Fruit fly (Drosophila melanogaster): ENCODE data around the gene CG10979.
A peak's percentile ranks its signal among the peaks of the same experiment; 100 is the strongest.

Gene CG10979

DNA sequence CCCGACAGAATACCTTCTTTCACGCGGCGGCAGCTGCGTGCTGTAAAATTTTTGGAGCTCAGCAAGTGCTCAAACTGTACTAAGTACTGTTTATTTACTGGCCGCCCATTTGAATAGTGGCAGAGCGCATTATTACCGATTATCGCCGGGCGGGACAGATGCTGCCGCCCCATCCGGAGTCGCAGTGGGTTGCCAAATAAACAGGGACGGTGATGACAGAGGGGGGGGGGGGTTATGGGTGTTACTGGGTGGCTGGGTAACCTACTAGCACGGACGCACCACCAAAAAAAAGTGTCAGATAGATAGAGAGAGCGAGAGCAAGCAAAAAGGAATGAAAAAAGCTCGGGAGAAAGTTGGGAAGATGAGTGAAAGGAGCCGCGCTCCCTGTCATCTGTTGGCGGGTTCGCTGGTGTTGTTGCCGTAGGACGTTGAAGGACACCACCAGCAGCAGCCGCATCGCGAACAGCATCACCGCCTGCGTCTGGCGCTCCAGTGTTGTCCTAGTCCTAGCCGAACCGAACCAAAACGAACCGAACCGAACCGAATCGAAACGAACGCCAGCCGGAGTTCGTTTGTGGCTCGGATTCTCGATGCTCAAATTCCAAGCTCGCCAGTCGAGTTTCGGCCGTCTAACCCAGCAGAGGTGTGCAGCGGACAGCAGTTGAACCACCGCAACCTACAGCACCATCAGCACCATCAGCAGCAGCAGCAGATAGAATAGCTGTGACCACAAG lies 7.4 kb downstream of the CG10979 start, which contains the start of gene CG11000:
Gene CG11000 (plus strand): TSS at position 626 of the 734 bp plus-strand sequence.
- TF ChIP-seq Antp (GFP tag; optimal IDR thresholded peaks at IDR 0.05) (no peak), CG18619 (GFP tag; optimal IDR thresholded peaks at IDR 0.05) (no peak), Deaf1 (tag; optimal IDR thresholded peaks at IDR 0.05) (peak; percentile 98), Pdp1 (GFP tag; optimal IDR thresholded peaks at IDR 0.05) (no peak), Hsf (GFP tag; optimal IDR thresholded peaks at IDR 0.05) (no peak), cad (GFP tag; optimal IDR thresholded peaks at IDR 0.05) (no peak), CG14667 (GFP tag; IDR thresholded peaks at IDR 0.05) (no peak), da (GFP tag; optimal IDR thresholded peaks at IDR 0.05) (no peak), Trl (optimal IDR thresholded peaks at IDR 0.05) (peak in 1 of 2 experiments; percentile 27), Trl (GFP tag; optimal IDR thresholded peaks at IDR 0.05) (no peak), CG14860 (GFP tag; IDR thresholded peaks at IDR 0.05; ENCODE audit: partially characterized antibody) (no peak), Med (GFP tag) (peak; percentile 58), mirr (GFP tag; optimal IDR thresholded peaks at IDR 0.05) (no peak), sc (optimal IDR thresholded peaks at IDR 0.05) (no peak), sc (GFP tag; optimal IDR thresholded peaks at IDR 0.05) (no peak), kah (GFP tag; optimal IDR thresholded peaks at IDR 0.05) (no peak), CG7786 (GFP tag; optimal IDR thresholded peaks at IDR 0.05) (no peak), GATAe (GFP tag; conservative IDR thresholded peaks at IDR 0.05) (no peak), abd-A (tag; optimal IDR thresholded peaks at IDR 0.05) (peak; percentile 89), Dbx (GFP tag; IDR thresholded peaks at IDR 0.05) (0 out of 3 replicates have a peak, but pooled peaks have one; percentile 8), crol (GFP tag; IDR thresholded peaks at IDR 0.05) (peak; percentile 49; the same call in 1 of the 2 replicates), grau (tag; optimal IDR thresholded peaks at IDR 0.05) (no peak), CG17359 (tag; optimal IDR thresholded peaks at IDR 0.05) (no peak), D (optimal IDR thresholded peaks at IDR 0.05) (no peak), D (GFP tag; optimal IDR thresholded peaks at IDR 0.05) (no peak), gem (tag; optimal IDR thresholded peaks at IDR 0.05) (no peak), HLH4C (GFP tag; IDR thresholded peaks at IDR 0.05; ENCODE audit: partially characterized antibody) (no peak), CG31224 (GFP tag; IDR thresholded peaks at IDR 0.05) (peak; percentile 63; the same call in 1 of the 2 replicates), pan (optimal IDR thresholded peaks at IDR 0.05) (no peak), pan (GFP tag; optimal IDR thresholded peaks at IDR 0.05 in 1 of 2, IDR thresholded peaks at IDR 0.05 in 1 of 2) (no peak), al (GFP tag; IDR thresholded peaks at IDR 0.05) (no peak), chinmo (GFP tag; IDR thresholded peaks at IDR 0.05; ENCODE audit: partially characterized antibody) (0 out of 4 replicates have a peak, but pooled peaks have one; percentile 21)

DNA sequence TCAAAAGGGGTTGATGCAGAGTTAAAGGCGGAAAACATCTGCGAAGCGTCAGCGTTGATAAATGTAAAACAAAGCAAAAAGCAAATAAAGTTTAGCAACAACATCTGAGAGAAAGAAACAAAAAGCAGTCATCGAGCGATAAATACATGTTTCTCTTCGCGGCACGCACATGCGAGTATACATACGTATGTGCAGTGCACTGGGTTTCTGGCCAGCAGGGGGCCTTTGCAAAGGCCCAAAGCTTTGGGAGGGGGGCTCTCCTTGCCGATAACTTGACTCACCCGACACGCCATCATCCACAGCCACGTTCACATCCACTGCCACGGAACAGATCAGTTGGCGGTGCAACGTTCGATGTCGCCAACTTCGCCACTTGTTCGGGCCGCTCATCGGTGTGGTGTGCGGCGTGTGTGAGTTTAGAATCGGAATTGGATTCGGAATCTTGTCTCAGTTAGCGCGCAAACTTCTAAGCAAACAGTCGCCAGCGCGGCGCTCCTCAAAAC lies 18.7 kb downstream of the CG10979 start, which contains the start of gene CG42675:
Gene CG42675 (plus strand): TSS at position 453 of the 503 bp plus-strand sequence.
- TF ChIP-seq CTCF (GFP tag; optimal IDR thresholded peaks at IDR 0.05) (no peak), CG32532 (GFP tag; IDR thresholded peaks at IDR 0.05) (0 out of 2 replicates have a peak, but pooled peaks have one; percentile 16), CG7745 (tag; optimal IDR thresholded peaks at IDR 0.05) (no peak), D (optimal IDR thresholded peaks at IDR 0.05) (no peak), D (GFP tag; optimal IDR thresholded peaks at IDR 0.05) (no peak), Drgx (GFP tag; IDR thresholded peaks at IDR 0.05) (peak; percentile 27; the same call in 1 of the 2 replicates), Deaf1 (tag; optimal IDR thresholded peaks at IDR 0.05) (peak; percentile 25), chinmo (GFP tag; IDR thresholded peaks at IDR 0.05; ENCODE audit: partially characterized antibody) (0 out of 4 replicates have a peak, but pooled peaks have one; percentile 74)

DNA sequence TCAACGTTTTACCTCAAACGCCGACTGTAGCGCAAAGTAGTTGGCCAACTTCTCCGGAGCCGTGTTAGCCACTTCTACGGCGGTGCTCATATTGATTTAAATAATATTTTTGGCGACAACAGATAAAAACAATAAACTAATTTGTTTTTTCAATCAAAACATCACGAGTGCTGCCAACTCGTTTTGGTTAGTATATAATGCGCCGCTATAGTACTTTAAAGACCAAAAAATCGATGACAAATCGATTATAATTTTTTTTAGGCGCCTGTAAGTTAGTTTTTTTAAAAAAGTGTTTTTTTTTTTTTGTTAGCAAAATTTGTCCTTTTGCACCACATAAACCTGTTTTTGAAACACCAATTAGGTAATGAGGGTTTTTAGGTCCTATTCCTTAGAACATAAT lies 26.7 kb downstream of the CG10979 start, which contains the start of gene Hpr1:
Gene Hpr1 (minus strand): TSS at position 198 of the 400 bp plus-strand sequence.
- TF ChIP-seq Scr (GFP tag; IDR thresholded peaks at IDR 0.05; ENCODE audit: partially characterized antibody) (peak; percentile 58), Myb (GFP tag; optimal IDR thresholded peaks at IDR 0.05) (peak; percentile 31), BEAF-32 (GFP tag; optimal IDR thresholded peaks at IDR 0.05) (peak; percentile 47), phol (tag; optimal IDR thresholded peaks at IDR 0.05) (no peak), CG4617 (GFP tag; optimal IDR thresholded peaks at IDR 0.05; ENCODE audit: borderline replicate concordance) (peak; percentile 68), CG13894 (tag; optimal IDR thresholded peaks at IDR 0.05) (no peak), CG17359 (tag; optimal IDR thresholded peaks at IDR 0.05) (peak; percentile 28), E2f2 (GFP tag; IDR thresholded peaks at IDR 0.05) (peak; percentile 93), slp2 (GFP tag; optimal IDR thresholded peaks at IDR 0.05) (no peak), pzg (GFP tag; optimal IDR thresholded peaks at IDR 0.05) (peak; percentile 54), CG2116 (GFP tag; optimal IDR thresholded peaks at IDR 0.05) (peak; percentile 57), seq (GFP tag; IDR thresholded peaks at IDR 0.05) (no peak), Dref (GFP tag; IDR thresholded peaks at IDR 0.05) (peak; percentile 77), sna (GFP tag; IDR thresholded peaks at IDR 0.05; ENCODE audit: partially characterized antibody) (peak; percentile 51; the same call in 1 of the 2 replicates)
